Worm (Caenorhabditis elegans) whole organism, young adult: ENCODE data around the gene H12I13.6.

ENCODE experiments used
- F33H1.4 ChIP-seq: fragments of 200-800 bp; sonication (Bioruptor generic); IDR thresholded peaks from 2 replicates; pipeline ENCODE4 v1.3.6; 2022; ENCODE audit warnings: missing genetic modification reagents, missing genetic modification characterization, missing compliant biosample characterization
- Y56A3A.18 ChIP-seq: fragments of 200-800 bp; sonication (Bioruptor generic); IDR thresholded peaks from 2 replicates; pipeline ENCODE4 v1.3.6; 2022; ENCODE audit warnings: missing genetic modification reagents, missing genetic modification characterization, missing compliant biosample characterization
- attf-3 ChIP-seq: fragments of 200-800 bp; sonication (Bioruptor generic); conservative IDR thresholded peaks from 2 replicates; pipeline ENCODE4 v1.3.6; 2022; ENCODE audit warnings: missing genetic modification reagents, missing genetic modification characterization, missing compliant biosample characterization
- let-607 ChIP-seq, 2 experiments: fragments of 200-800 bp in 1 of 2; sonication (Bioruptor generic) in 1 of 2; sonication (generic microtip) in 1 of 2; optimal IDR thresholded peaks; 2 replicates each; lab custom pipeline; 2016 to 2018; ENCODE audit warnings: mild to moderate bottlenecking in 2 of 2, missing compliant biosample characterization in 2 of 2, missing genetic modification characterization in 2 of 2, moderate library complexity in 2 of 2, missing genotype in 1 of 2
- madf-8 ChIP-seq: fragments of 200-800 bp; sonication (Bioruptor generic); conservative IDR thresholded peaks from 2 replicates; pipeline ENCODE4 v1.3.6; 2022; ENCODE audit warnings: missing genetic modification reagents, missing genetic modification characterization, missing compliant biosample characterization
- nfya-2 ChIP-seq: fragments of 200-800 bp; sonication (Bioruptor generic); IDR thresholded peaks from 2 replicates; pipeline ENCODE4 v1.3.6; 2022; ENCODE audit warnings: missing genetic modification reagents, missing genetic modification characterization, missing compliant biosample characterization
- snpc-4 ChIP-seq, 5 experiments: fragments of 150-350 bp in 1 of 5; sonication (generic microtip) in 4 of 5; optimal IDR thresholded peaks; 2 replicates each; lab custom pipeline; 2014 to 2018; ENCODE audit warnings: missing genetic modification characterization in 5 of 5, missing biosample characterization in 3 of 5, antibody characterized with exemption in 2 of 5, mild to moderate bottlenecking in 2 of 5, missing compliant biosample characterization in 2 of 5, missing genotype in 2 of 5, moderate library complexity in 2 of 5, missing genetic modification reagents in 1 of 5
- sptf-2 ChIP-seq: fragments of 200-800 bp; sonication (Bioruptor generic); optimal IDR thresholded peaks from 2 replicates; lab custom pipeline; 2018; ENCODE audit warnings: mild to moderate bottlenecking, missing genetic modification characterization, missing compliant biosample characterization

DNA sequence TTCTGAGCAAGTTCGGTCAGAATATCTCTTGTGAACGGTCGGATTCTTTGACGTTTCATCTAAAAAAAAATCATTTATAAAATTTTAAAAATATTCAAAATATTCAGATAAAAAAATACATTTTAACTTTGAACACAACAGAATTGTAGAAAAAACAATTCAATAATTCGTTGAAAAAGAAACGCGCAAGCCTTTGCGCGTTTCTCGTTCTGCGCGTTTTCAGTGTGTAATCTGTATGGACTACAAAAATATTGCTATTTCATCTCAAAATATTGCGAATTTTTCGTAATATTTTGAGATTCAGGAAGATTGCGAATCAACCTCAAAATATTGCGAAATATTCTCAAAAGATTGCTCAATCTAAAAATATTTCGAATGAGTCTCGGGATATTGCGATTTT is 21.8 kb upstream of the H12I13.6 start, which contains the start of gene R12C12.7:
- TF ChIP-seq sptf-2 (GFP tag; lab: Kevin White, UChicago), result no peak
- TF ChIP-seq nfya-2, result no peak
- TF ChIP-seq snpc-4 (GFP tag; optimal IDR thresholded peaks at IDR 0.05; lab: Kevin White, UChicago), result no peak
- no peak for TF ChIP-seq snpc-4 (tag; optimal IDR thresholded peaks at IDR 0.05; lab: Kevin White, UChicago)
- no peak for TF ChIP-seq madf-8 (GFP tag; lab: Robert Waterston, UW)
- TF ChIP-seq F33H1.4 (GFP tag; lab: Robert Waterston, UW), result no peak
- no peak for TF ChIP-seq let-607 (tag; optimal IDR thresholded peaks at IDR 0.05; lab: Kevin White, UChicago)
- no peak for TF ChIP-seq attf-3
- no peak for TF ChIP-seq Y56A3A.18 (GFP tag; lab: Robert Waterston, UW)
